Worm (Caenorhabditis elegans) whole organism, L4 larva: Measurements from ENCODE around the gene arl-6.

Experiments used
- F26F4.8 ChIP-seq: fragments of 200-800 bp; sonication (Bioruptor generic); conservative IDR thresholded peaks from 2 replicates; pipeline ENCODE4 v1.3.6; 2022; ENCODE audit warnings: missing genetic modification characterization, missing compliant biosample characterization
- F44E2.7 ChIP-seq: fragments of 200-800 bp; sonication (Bioruptor generic); IDR thresholded peaks from 2 replicates; pipeline ENCODE4 v2.1.2; 2022; ENCODE audit warnings: missing genetic modification characterization, missing compliant biosample characterization
- F49E8.2 ChIP-seq: sonication (generic microtip); optimal IDR thresholded peaks from 2 replicates; lab custom pipeline; 2016; ENCODE audit warnings: missing compliant biosample characterization, mild to moderate bottlenecking, missing genetic modification characterization, borderline replicate concordance
- R02D3.7 ChIP-seq: fragments of 150-350 bp; sonication (generic microtip); optimal IDR thresholded peaks from 3 replicates; lab custom pipeline; 2014; ENCODE audit warnings: missing biosample characterization, missing genetic modification characterization
- Y105C5A.15 ChIP-seq: fragments of 200-800 bp; sonication (Bioruptor generic); IDR thresholded peaks from 2 replicates; pipeline ENCODE4 v1.3.6; 2022; ENCODE audit warnings: missing genetic modification characterization, missing compliant biosample characterization
- Y75B8A.6 ChIP-seq: fragments of 200-800 bp; sonication (Bioruptor generic); IDR thresholded peaks from 2 replicates; pipeline ENCODE4 v1.3.6; 2022; ENCODE audit warnings: missing genetic modification reagents, missing genetic modification characterization, missing compliant biosample characterization
- ZK337.2 ChIP-seq: fragments of 200-800 bp; sonication (Bioruptor generic); IDR thresholded peaks from 2 replicates; pipeline ENCODE4 v1.3.6; 2022; ENCODE audit warnings: missing genetic modification reagents, missing genetic modification characterization, missing compliant biosample characterization
- aly-2 ChIP-seq: sonication (generic microtip); optimal IDR thresholded peaks from 2 replicates; lab custom pipeline; 2018; ENCODE audit warnings: missing biosample characterization, missing genetic modification characterization
- ama-1 ChIP-seq: fragments of 150-350 bp; optimal IDR thresholded peaks from 2 replicates; lab custom pipeline; 2014; ENCODE audit warnings: inconsistent platforms, mixed read lengths
- ceh-62 ChIP-seq: sonication (generic microtip); optimal IDR thresholded peaks from 2 replicates; lab custom pipeline; 2017; ENCODE audit warnings: missing biosample characterization, missing genetic modification characterization
- daf-16 ChIP-seq, 3 experiments: sonication (generic microtip); optimal IDR thresholded peaks; 2 replicates each; lab custom pipeline; 2016 to 2017; ENCODE audit warnings: missing genetic modification characterization in 3 of 3, missing genetic modification reagents in 3 of 3, mild to moderate bottlenecking in 2 of 3, missing compliant biosample characterization in 2 of 3, missing biosample characterization in 1 of 3, moderate library complexity in 1 of 3
- daf-19 ChIP-seq: fragments of 200-800 bp; sonication (Bioruptor generic); conservative IDR thresholded peaks from 2 replicates; pipeline ENCODE4 v1.3.6; 2022; ENCODE audit warnings: missing genetic modification characterization, missing compliant biosample characterization
- daf-8 ChIP-seq: fragments of 200-800 bp; sonication (Bioruptor generic); IDR thresholded peaks from 2 replicates; pipeline ENCODE4 v1.3.6; 2022; ENCODE audit warnings: missing genetic modification characterization, missing compliant biosample characterization
- dpl-1 ChIP-seq: fragments of 150-350 bp; optimal IDR thresholded peaks from 2 replicates; lab custom pipeline; 2014; ENCODE audit warnings: missing biosample characterization, missing genetic modification reagents, missing genetic modification characterization
- gei-8 ChIP-seq: fragments of 200-800 bp; sonication (Bioruptor generic); optimal IDR thresholded peaks from 2 replicates; lab custom pipeline; 2018; ENCODE audit warnings: mild to moderate bottlenecking, missing genetic modification characterization, missing compliant biosample characterization
- hif-1 ChIP-seq, 2 experiments: sonication (generic microtip); optimal IDR thresholded peaks; 2 replicates each; lab custom pipeline; 2016 to 2017; ENCODE audit warnings: missing compliant biosample characterization in 2 of 2, missing genetic modification characterization in 2 of 2, missing genetic modification reagents in 2 of 2, missing genotype in 2 of 2, mild to moderate bottlenecking in 1 of 2
- jun-1 ChIP-seq: fragments of 150-350 bp; optimal IDR thresholded peaks from 2 replicates; lab custom pipeline; 2014; ENCODE audit warnings: missing biosample characterization, missing genetic modification reagents, missing genetic modification characterization
- mes-2 ChIP-seq: sonication (generic microtip); optimal IDR thresholded peaks from 2 replicates; lab custom pipeline; 2016; ENCODE audit warnings: missing genotype, mild to moderate bottlenecking, missing genetic modification characterization, missing compliant biosample characterization; ENCODE audit not compliant: poor library complexity, severe bottlenecking
- nhr-48 ChIP-seq: sonication (generic microtip); optimal IDR thresholded peaks from 2 replicates; lab custom pipeline; 2016; ENCODE audit warnings: mild to moderate bottlenecking, missing genetic modification characterization, missing compliant biosample characterization
- nhr-77 ChIP-seq: fragments of 150-350 bp; optimal IDR thresholded peaks from 2 replicates; lab custom pipeline; 2014; ENCODE audit warnings: missing biosample characterization, missing genetic modification characterization
- pha-4 ChIP-seq, 2 experiments: fragments of 150-350 bp in 1 of 2; fragments of 200-800 bp in 1 of 2; sonication (Bioruptor generic) in 1 of 2; IDR thresholded peaks in 1 of 2; optimal IDR thresholded peaks in 1 of 2; 2 replicates each; pipeline versions ENCODE4 v1.3.6 to Lab custom; 2014 to 2022; ENCODE audit warnings: missing genetic modification characterization in 2 of 2, missing genetic modification reagents in 2 of 2, missing biosample characterization in 1 of 2, missing compliant biosample characterization in 1 of 2
- pqm-1 ChIP-seq: sonication (generic microtip); optimal IDR thresholded peaks from 2 replicates; lab custom pipeline; 2017; ENCODE audit warnings: missing biosample characterization, missing genetic modification characterization
- rbr-2 ChIP-seq: sonication (generic microtip); optimal IDR thresholded peaks from 2 replicates; lab custom pipeline; 2016; ENCODE audit warnings: missing genotype, missing genetic modification characterization, missing compliant biosample characterization
- saeg-2 ChIP-seq: fragments of 200-800 bp; sonication (Bioruptor generic); IDR thresholded peaks from 2 replicates; pipeline ENCODE4 v1.3.6; 2022; ENCODE audit warnings: missing genetic modification reagents, missing genetic modification characterization, missing compliant biosample characterization
- sdz-12 ChIP-seq: fragments of 200-800 bp; sonication (Bioruptor generic); optimal IDR thresholded peaks from 2 replicates; lab custom pipeline; 2018; ENCODE audit warnings: mild to moderate bottlenecking, missing genetic modification characterization, missing compliant biosample characterization
- snpc-4 ChIP-seq: fragments of 150-350 bp; optimal IDR thresholded peaks from 2 replicates; lab custom pipeline; 2014; ENCODE audit warnings: missing biosample characterization, missing genetic modification characterization
- spr-3 ChIP-seq: fragments of 200-800 bp; sonication (Bioruptor generic); optimal IDR thresholded peaks from 2 replicates; lab custom pipeline; 2018; ENCODE audit warnings: mild to moderate bottlenecking, missing genetic modification characterization, missing compliant biosample characterization
- tra-1 ChIP-seq: fragments of 200-800 bp; sonication (Bioruptor generic); IDR thresholded peaks from 2 replicates; pipeline ENCODE4 v1.3.6; 2022; ENCODE audit warnings: missing genetic modification reagents, missing genetic modification characterization, missing compliant biosample characterization
- unc-62 ChIP-seq, 3 experiments: fragments of 150-350 bp in 1 of 3; sonication (generic microtip); optimal IDR thresholded peaks in 2 of 3; peaks in 1 of 3; 1 replicate in 1 of 3; 2 replicates in 2 of 3; lab custom pipeline; 2014 to 2017; ENCODE audit warnings: missing biosample characterization in 3 of 3, missing genetic modification characterization in 3 of 3, missing genetic modification reagents in 3 of 3, missing genotype in 1 of 3
- vab-7 ChIP-seq: fragments of 200-800 bp; sonication (Bioruptor generic); IDR thresholded peaks from 2 replicates; pipeline ENCODE4 v1.3.6; 2022; ENCODE audit warnings: missing genetic modification reagents, missing genetic modification characterization, missing compliant biosample characterization
- zag-1 ChIP-seq: fragments of 150-350 bp; optimal IDR thresholded peaks from 2 replicates; lab custom pipeline; 2014; ENCODE audit warnings: missing biosample characterization, missing genetic modification characterization
- zip-2 ChIP-seq: fragments of 150-350 bp; optimal IDR thresholded peaks from 2 replicates; lab custom pipeline; 2014; ENCODE audit warnings: missing biosample characterization, missing genetic modification characterization
- ztf-11 ChIP-seq: fragments of 150-350 bp; optimal IDR thresholded peaks from 2 replicates; lab custom pipeline; 2014; ENCODE audit warnings: missing biosample characterization, missing genetic modification characterization

The arl-6 gene

DNA sequence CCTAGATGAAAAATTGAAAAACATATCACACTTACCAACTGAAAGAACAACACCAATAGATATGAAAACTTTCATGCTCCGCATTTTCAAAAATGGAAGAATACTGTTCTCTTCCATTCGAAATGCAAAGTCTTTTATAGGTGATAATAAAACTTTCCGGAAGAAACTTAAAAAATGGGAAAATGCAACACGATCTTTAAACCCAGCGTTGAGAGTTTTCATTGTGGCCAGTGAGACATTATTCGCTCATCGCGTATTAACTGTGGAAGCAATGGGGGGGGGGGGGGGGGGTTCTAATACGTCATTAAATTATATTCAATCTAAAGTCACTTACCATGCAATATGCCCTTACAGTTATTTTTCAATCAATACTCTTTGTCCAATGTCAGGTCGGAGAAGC is 29.7 kb upstream of the arl-6 start, which contains the start of the genes clec-157 and fkh-5:
Gene clec-157 (minus strand): TSS at position 101 of the 400 bp plus-strand sequence.
Gene fkh-5 (plus strand): TSS at position 336 of the 400 bp plus-strand sequence.
- TF ChIP-seq unc-62 (GFP tag; optimal IDR thresholded peaks at IDR 0.05 in 1 of 2; lab: Kevin White, UChicago) (peak in 1 of 2 experiments; percentile 63), unc-62 (tag; optimal IDR thresholded peaks at IDR 0.05; lab: Kevin White, UChicago) (no peak), nhr-48 (tag; lab: Kevin White, UChicago) (no peak), daf-8 (GFP tag; lab: Robert Waterston, UW) (no peak), ceh-62 (tag; lab: Kevin White, UChicago) (no peak), spr-3 (GFP tag; lab: Kevin White, UChicago) (no peak), saeg-2 (GFP tag; lab: Robert Waterston, UW) (no peak)

DNA sequence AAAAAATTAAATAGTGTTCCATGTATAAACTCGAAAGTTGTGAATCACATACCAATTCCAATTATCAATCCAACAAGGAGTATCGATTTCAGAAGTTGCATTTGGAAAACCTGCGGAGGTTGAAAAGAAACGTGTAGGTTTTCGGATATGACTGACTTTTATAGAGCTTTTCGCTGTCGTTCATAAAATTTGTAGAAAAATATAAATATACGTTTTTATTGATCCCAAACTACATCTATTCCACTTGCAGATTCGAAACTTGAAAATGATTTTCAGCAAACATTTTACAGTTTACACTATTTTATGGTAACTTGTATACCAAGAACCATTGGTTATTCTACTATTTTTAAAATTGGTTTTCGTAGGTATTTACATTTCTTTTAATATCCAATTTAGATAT is 27.5 kb upstream of the arl-6 start, which contains the start of gene clec-156:
Gene clec-156 (minus strand): TSS at position 101 of the 400 bp plus-strand sequence.
- TF ChIP-seq aly-2 (tag; lab: Kevin White, UChicago) (no peak), pqm-1 (tag; lab: Kevin White, UChicago) (no peak), R02D3.7 (tag; lab: Kevin White, UChicago) (no peak), zag-1 (tag; lab: Kevin White, UChicago) (no peak), zip-2 (tag; lab: Kevin White, UChicago) (no peak), unc-62 (GFP tag; optimal IDR thresholded peaks at IDR 0.05 in 1 of 2; lab: Kevin White, UChicago) (peak in 1 of 2 experiments; percentile 51), unc-62 (tag; optimal IDR thresholded peaks at IDR 0.05; lab: Kevin White, UChicago) (no peak), ztf-11 (no peak), jun-1 (tag; lab: Kevin White, UChicago) (no peak)
- TF ChIP-seq, all 104 proteins: peak for 1

DNA sequence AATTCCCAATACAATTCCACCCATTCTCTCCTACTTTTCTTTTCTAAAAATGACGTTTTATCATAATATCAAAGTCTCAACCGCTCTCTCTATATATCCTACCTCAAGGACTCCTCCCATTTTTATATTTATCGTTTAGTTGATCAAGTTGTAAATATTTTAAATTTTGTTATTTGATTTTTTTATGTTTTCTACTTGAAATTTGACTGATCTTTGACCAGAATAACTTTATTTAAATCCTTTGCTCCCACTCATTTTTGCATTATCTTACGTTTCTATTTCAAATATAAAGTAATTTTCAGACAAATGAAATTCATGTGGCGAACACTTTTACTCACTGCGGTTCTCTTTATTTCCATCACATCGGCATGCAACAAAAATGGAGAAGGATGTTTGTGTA is 22.8 kb upstream of the arl-6 start, which contains the start of the genes acbp-7 and F26A1.19:
Gene acbp-7 (plus strand): TSS at position 301 of the 400 bp plus-strand sequence.
Gene F26A1.19 (plus strand): TSS at position 303 of the 400 bp plus-strand sequence.
- no peak for TF ChIP-seq daf-16 (GFP tag; optimal IDR thresholded peaks at IDR 0.05; lab: Kevin White, UChicago)
- no peak for TF ChIP-seq daf-16 (tag; optimal IDR thresholded peaks at IDR 0.05; lab: Kevin White, UChicago)
- no peak for TF ChIP-seq ceh-62 (tag; lab: Kevin White, UChicago)
- TF ChIP-seq gei-8: no peak
- no peak for TF ChIP-seq ama-1 (lab: Kevin White, UChicago)
- TF ChIP-seq sdz-12: no peak
- no peak for TF ChIP-seq F44E2.7 (GFP tag; lab: Robert Waterston, UW)
- no peak for TF ChIP-seq rbr-2 (tag; lab: Kevin White, UChicago)
- TF ChIP-seq F26F4.8: no peak
- TF ChIP-seq mes-2 (tag; lab: Kevin White, UChicago): no peak
- no peak for TF ChIP-seq nhr-77 (tag; lab: Kevin White, UChicago)
- no peak for TF ChIP-seq Y75B8A.6 (GFP tag; lab: Robert Waterston, UW)
- no peak for TF ChIP-seq zag-1 (tag; lab: Kevin White, UChicago)
- no peak for TF ChIP-seq pha-4 (GFP tag; IDR thresholded peaks at IDR 0.05; lab: Robert Waterston, UW)
- TF ChIP-seq pha-4 (tag; optimal IDR thresholded peaks at IDR 0.05; lab: Kevin White, UChicago): no peak
- TF ChIP-seq saeg-2 (GFP tag; lab: Robert Waterston, UW): no peak
- TF ChIP-seq snpc-4 (tag; lab: Kevin White, UChicago): no peak
- TF ChIP-seq Y105C5A.15 (GFP tag; lab: Robert Waterston, UW): no peak
- no peak for TF ChIP-seq ZK337.2 (GFP tag; lab: Robert Waterston, UW)
- TF ChIP-seq F49E8.2: no peak
- TF ChIP-seq vab-7 (GFP tag; lab: Robert Waterston, UW): no peak

DNA sequence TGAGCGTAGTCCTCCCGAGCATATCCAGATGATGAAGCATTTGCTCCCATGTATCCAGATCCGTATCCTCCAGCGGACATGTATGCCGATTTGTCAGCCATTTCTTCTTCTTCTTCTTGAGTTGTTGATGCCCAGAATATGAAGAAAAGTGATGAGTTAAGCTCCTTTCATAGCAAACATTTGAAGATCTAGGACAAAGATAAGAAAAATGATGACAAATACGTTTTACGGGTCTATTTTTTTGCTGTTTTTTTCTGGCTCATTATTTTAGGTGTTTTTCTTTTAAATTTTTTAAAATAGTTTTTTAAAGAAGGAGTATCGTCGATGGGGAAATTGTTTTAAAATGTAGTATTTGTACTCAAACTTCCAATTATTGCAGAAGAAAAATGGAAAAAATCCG is 15.6 kb upstream of the arl-6 start, which contains the start of gene nspd-9:
Gene nspd-9 (minus strand): TSS at position 101 of the 400 bp plus-strand sequence.
- TF ChIP-seq daf-19 (GFP tag; lab: Robert Waterston, UW) (no peak), dpl-1 (GFP tag; lab: Kevin White, UChicago) (no peak), hif-1 (tag; optimal IDR thresholded peaks at IDR 0.05; lab: Kevin White, UChicago) (no peak), tra-1 (no peak)
